Worm (Caenorhabditis elegans): ENCODE measurements around the gene F10E9.7.

ce11 chrIII:8355462-8355815, 48.2 kb upstream of the F10E9.7 start:
- TF ChIP-seq nhr-11 (tag; optimal IDR thresholded peaks at IDR 0.05) (no peak), pros-1 (tag; optimal IDR thresholded peaks at IDR 0.05) (no peak), sdc-2 (tag; optimal IDR thresholded peaks at IDR 0.05) (no peak), pha-4 (tag; optimal IDR thresholded peaks at IDR 0.05) (no peak), ceh-31 (tag; optimal IDR thresholded peaks at IDR 0.05) (no peak), sox-2 (GFP tag; IDR thresholded peaks at IDR 0.05) (no peak)
